Fruit fly (Drosophila melanogaster) whole organism, prepupa: ENCODE data around the gene nocte.

Experiments used
- CG10669 ChIP-seq: fragments of 200-800 bp; sonication (Bioruptor generic); optimal IDR thresholded peaks from 3 replicates; lab custom pipeline; 2018; ENCODE audit warnings: missing biosample characterization, mild to moderate bottlenecking, missing genetic modification characterization, moderate library complexity
- CG34406 ChIP-seq: fragments of 200-800 bp; sonication (Bioruptor generic); optimal IDR thresholded peaks from 3 replicates; lab custom pipeline; 2016; ENCODE audit warnings: missing biosample characterization, missing genetic modification characterization
- CG6792 ChIP-seq: fragments of 200-800 bp; sonication (Bioruptor generic); optimal IDR thresholded peaks from 3 replicates; lab custom pipeline; 2016; ENCODE audit warnings: missing biosample characterization, missing genetic modification characterization
- CG9139 ChIP-seq: fragments of 200-800 bp; sonication (Bioruptor generic); optimal IDR thresholded peaks from 3 replicates; lab custom pipeline; 2017; ENCODE audit warnings: missing biosample characterization, mild to moderate bottlenecking, missing genetic modification characterization
- Eip93F ChIP-seq: fragments of 200-800 bp; sonication (Bioruptor generic); optimal IDR thresholded peaks from 2 replicates; lab custom pipeline; 2016; ENCODE audit warnings: missing biosample characterization, mild to moderate bottlenecking, missing genetic modification characterization
- Ets96B ChIP-seq: fragments of 200-800 bp; optimal IDR thresholded peaks from 2 replicates; lab custom pipeline; 2019; ENCODE audit warnings: missing biosample characterization, mild to moderate bottlenecking, missing genetic modification characterization, moderate library complexity
- Hr4 ChIP-seq: fragments of 200-800 bp; sonication (Bioruptor generic); optimal IDR thresholded peaks from 3 replicates; lab custom pipeline; 2016; ENCODE audit warnings: missing biosample characterization, missing genetic modification characterization
- Sox102F ChIP-seq: fragments of 200-800 bp; sonication (Bioruptor generic); optimal IDR thresholded peaks from 2 replicates; lab custom pipeline; 2016; ENCODE audit warnings: missing biosample characterization, mild to moderate bottlenecking, missing genetic modification characterization
- achi ChIP-seq: fragments of 200-800 bp; sonication (Bioruptor generic); optimal IDR thresholded peaks from 3 replicates; lab custom pipeline; 2016; ENCODE audit warnings: missing biosample characterization, missing genetic modification characterization

- TF ChIP-seq Sox102F (no peak), Eip93F (GFP tag; lab: Kevin White, UChicago) (no peak), Ets96B (tag; lab: Kevin White, UChicago) (no peak), CG9139 (GFP tag; lab: Kevin White, UChicago) (no peak), CG34406 (no peak), CG10669 (GFP tag; lab: Kevin White, UChicago) (no peak), Hr4 (GFP tag; lab: Kevin White, UChicago) (no peak), CG6792 (GFP tag; lab: Kevin White, UChicago) (no peak), achi (peak; percentile 77)
Measured at dm6 chrX:10463056-10463710, 11.3 kb downstream of the nocte start.
